Worm (Caenorhabditis elegans) whole organism, L4 larva: ENCODE results near the gene T25B9.2.

Source experiments
- T26A8.4 ChIP-seq: fragments of 200-800 bp; sonication (Bioruptor generic); IDR thresholded peaks from 2 replicates; pipeline ENCODE4 v1.3.6; 2022; ENCODE audit warnings: missing genetic modification characterization, missing compliant biosample characterization
- aha-1 ChIP-seq: fragments of 150-350 bp; peaks from one replicate; lab custom pipeline; 2014; ENCODE audit warnings: missing biosample characterization, missing genetic modification characterization
- aly-2 ChIP-seq: sonication (generic microtip); optimal IDR thresholded peaks from 2 replicates; lab custom pipeline; 2018; ENCODE audit warnings: missing biosample characterization, missing genetic modification characterization
- ceh-82 ChIP-seq: sonication (generic microtip); optimal IDR thresholded peaks from 2 replicates; lab custom pipeline; 2017; ENCODE audit warnings: missing biosample characterization, missing genetic modification characterization
- lin-39 ChIP-seq: fragments of 150-350 bp; optimal IDR thresholded peaks from 2 replicates; lab custom pipeline; 2014; ENCODE audit warnings: missing biosample characterization, missing genetic modification reagents, missing genetic modification characterization
- mep-1 ChIP-seq: fragments of 150-350 bp; sonication (generic microtip); optimal IDR thresholded peaks from 3 replicates; lab custom pipeline; 2014; ENCODE audit warnings: missing biosample characterization, missing genetic modification characterization
- nhr-42 ChIP-seq: fragments of 200-800 bp; sonication (Bioruptor generic); IDR thresholded peaks from 2 replicates; pipeline ENCODE4 v1.3.6; 2022; ENCODE audit warnings: missing genetic modification characterization, missing compliant biosample characterization
- nhr-6 ChIP-seq: fragments of 150-350 bp; optimal IDR thresholded peaks from 2 replicates; lab custom pipeline; 2014; ENCODE audit warnings: missing biosample characterization, missing genetic modification characterization
- spr-1 ChIP-seq: sonication (generic microtip); optimal IDR thresholded peaks from 2 replicates; lab custom pipeline; 2016; ENCODE audit warnings: mild to moderate bottlenecking, missing genetic modification characterization, missing compliant biosample characterization
- zag-1 ChIP-seq: fragments of 150-350 bp; optimal IDR thresholded peaks from 2 replicates; lab custom pipeline; 2014; ENCODE audit warnings: missing biosample characterization, missing genetic modification characterization
- ztf-11 ChIP-seq: fragments of 150-350 bp; optimal IDR thresholded peaks from 2 replicates; lab custom pipeline; 2014; ENCODE audit warnings: missing biosample characterization, missing genetic modification characterization

- TF ChIP-seq nhr-42 (GFP tag; lab: Robert Waterston, UW) (no peak), zag-1 (no peak), lin-39 (tag; lab: Kevin White, UChicago) (no peak), spr-1 (tag; lab: Kevin White, UChicago) (no peak), mep-1 (no peak), ceh-82 (tag; lab: Kevin White, UChicago) (no peak), aha-1 (no peak), aly-2 (no peak), T26A8.4 (GFP tag; lab: Robert Waterston, UW) (no peak), nhr-6 (tag; lab: Kevin White, UChicago) (no peak), ztf-11 (tag; lab: Kevin White, UChicago) (no peak)
Observed at ce11 chrIV:10761344-10761743, 9.7 kb upstream of the T25B9.2 start, which contains the start of gene ugt-54.
